Worm (Caenorhabditis elegans): ENCODE data around the gene let-754.

DNA sequence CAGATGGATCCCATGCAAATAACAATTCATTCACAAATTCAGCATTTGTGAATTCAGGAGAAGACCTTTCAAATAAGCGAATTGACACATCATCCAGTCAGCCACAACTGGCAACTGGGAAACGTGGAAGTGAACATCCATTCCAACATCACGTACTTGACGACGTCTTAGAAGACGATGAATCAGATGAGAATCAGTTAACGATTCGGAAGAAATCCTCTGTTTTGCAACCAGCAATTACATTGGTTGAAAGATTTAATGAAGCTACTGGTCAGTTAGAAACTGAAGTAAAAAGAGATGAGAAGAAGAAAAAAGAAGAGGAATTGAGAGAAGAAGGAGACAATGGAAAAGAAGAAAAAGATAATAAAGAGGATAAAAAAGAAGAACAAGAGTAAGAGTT lies 49.7 kb downstream of the let-754 start:
- TF ChIP-seq nhr-12 (tag; optimal IDR thresholded peaks at IDR 0.05) (no peak), ceh-82 (tag; optimal IDR thresholded peaks at IDR 0.05) (no peak), unc-62 (GFP tag; optimal IDR thresholded peaks at IDR 0.05) (no peak)

All from whole organism, L3 larva.